Fruit fly (Drosophila melanogaster) whole organism, pupa: ENCODE results near the gene Rrp40.

Experiments used
- CG12605 ChIP-seq: fragments of 200-800 bp; sonication (Bioruptor generic); IDR thresholded peaks from 2 replicates; pipeline ENCODE4 v1.3.6; 2022; ENCODE audit warnings: missing biosample characterization, missing genetic modification characterization
- CG14655 ChIP-seq: fragments of 200-800 bp; sonication (Bioruptor generic); optimal IDR thresholded peaks from 3 replicates; lab custom pipeline; 2017; ENCODE audit warnings: mild to moderate bottlenecking, missing biosample characterization, missing genetic modification reagents, missing genetic modification characterization
- CG17806 ChIP-seq: fragments of 200-800 bp; sonication (Bioruptor generic); optimal IDR thresholded peaks from 2 replicates; lab custom pipeline; 2018; ENCODE audit warnings: missing biosample characterization, mild to moderate bottlenecking, missing genetic modification characterization, moderate library complexity
- CG8159 ChIP-seq: fragments of 200-800 bp; sonication (Bioruptor generic); optimal IDR thresholded peaks from 3 replicates; lab custom pipeline; 2018; ENCODE audit warnings: missing biosample characterization, mild to moderate bottlenecking, missing genetic modification characterization, moderate library complexity
- CG8301 ChIP-seq: fragments of 200-800 bp; sonication (Bioruptor generic); optimal IDR thresholded peaks from 2 replicates; lab custom pipeline; 2018; ENCODE audit warnings: missing biosample characterization, mild to moderate bottlenecking, missing genetic modification characterization
- Pif1A ChIP-seq: fragments of 200-800 bp; sonication (Bioruptor generic); optimal IDR thresholded peaks from 3 replicates; lab custom pipeline; 2016; ENCODE audit warnings: missing biosample characterization, missing genetic modification characterization
- Snoo ChIP-seq: fragments of 200-800 bp; sonication (Bioruptor generic); optimal IDR thresholded peaks from 3 replicates; lab custom pipeline; 2017; ENCODE audit warnings: missing biosample characterization, mild to moderate bottlenecking, missing genetic modification characterization, inconsistent platforms
- gl ChIP-seq: fragments of 200-800 bp; sonication (Bioruptor generic); optimal IDR thresholded peaks from 2 replicates; lab custom pipeline; 2018; ENCODE audit warnings: missing biosample characterization, mild to moderate bottlenecking, missing genetic modification characterization

DNA sequence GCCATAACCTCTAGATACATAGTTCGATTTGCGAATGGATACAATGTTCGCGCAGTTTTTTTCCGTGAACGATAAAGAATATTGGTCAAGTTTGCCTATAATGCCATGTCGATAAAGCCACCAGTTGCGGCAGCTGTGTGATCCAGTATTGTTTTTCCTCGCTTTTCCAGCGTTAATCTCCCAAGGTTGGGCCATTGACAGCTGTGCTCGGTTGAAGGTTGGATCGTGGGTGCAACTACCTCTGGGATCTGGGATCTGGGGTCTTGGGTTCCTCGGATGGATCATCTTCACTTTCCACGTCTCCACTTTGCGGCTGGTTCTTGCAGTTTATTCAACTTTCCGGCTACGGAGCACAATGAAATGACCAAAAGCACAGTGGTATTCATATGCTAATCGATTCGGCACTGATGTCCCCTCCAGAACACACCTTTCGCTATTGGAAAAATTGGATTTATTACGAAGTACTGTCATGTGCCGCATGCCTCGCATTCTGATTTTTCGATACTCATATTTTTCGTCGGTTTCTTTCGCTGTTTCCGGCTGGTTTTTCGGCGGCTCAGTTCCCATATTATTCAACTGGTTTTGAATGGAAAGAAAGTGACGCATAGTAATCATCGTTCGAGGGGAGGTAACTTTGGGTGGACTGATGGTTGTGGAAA lies 4.8 kb downstream of the Rrp40 start:
- TF ChIP-seq gl (no peak), CG8301 (tag; lab: Kevin White, UChicago) (no peak), CG17806 (tag; lab: Kevin White, UChicago) (no peak), Pif1A (GFP tag; lab: Kevin White, UChicago) (no peak), CG14655 (GFP tag; lab: Kevin White, UChicago) (no peak), CG8159 (tag; lab: Kevin White, UChicago) (no peak), Snoo (tag; lab: Kevin White, UChicago) (no peak), CG12605 (no peak)
